Fruit fly (Drosophila melanogaster) whole organism, prepupa: ENCODE data around the gene Lamtor1.

Source experiments
- Blimp-1 ChIP-seq: fragments of 200-800 bp; sonication (Bioruptor generic); optimal IDR thresholded peaks from 3 replicates; lab custom pipeline; 2017; ENCODE audit warnings: missing biosample characterization, missing genetic modification characterization, mild to moderate bottlenecking, moderate library complexity, missing genetic modification reagents
- CG11294 ChIP-seq: fragments of 200-800 bp; sonication (Bioruptor generic); IDR thresholded peaks from 2 replicates; pipeline ENCODE4 v1.3.6; 2022; ENCODE audit warnings: missing biosample characterization, missing genetic modification characterization
- CG11762 ChIP-seq: fragments of 200-800 bp; sonication (Bioruptor generic); optimal IDR thresholded peaks from 3 replicates; lab custom pipeline; 2016; ENCODE audit warnings: missing biosample characterization, missing genetic modification characterization; ENCODE audit not compliant: insufficient read depth
- CG11902 ChIP-seq: fragments of 200-800 bp; sonication (Bioruptor generic); optimal IDR thresholded peaks from 3 replicates; lab custom pipeline; 2016; ENCODE audit warnings: missing biosample characterization, missing genetic modification characterization
- CG15336 ChIP-seq: fragments of 200-800 bp; sonication (Bioruptor generic); IDR thresholded peaks from 2 replicates; pipeline ENCODE4 v1.3.6; 2022; ENCODE audit warnings: missing biosample characterization, missing genetic modification characterization
- CG3032 ChIP-seq: fragments of 200-800 bp; optimal IDR thresholded peaks from 2 replicates; lab custom pipeline; 2019; ENCODE audit warnings: missing biosample characterization, mild to moderate bottlenecking, missing genetic modification characterization, moderate library complexity
- CG31627 ChIP-seq: fragments of 200-800 bp; sonication (Bioruptor generic); optimal IDR thresholded peaks from 3 replicates; lab custom pipeline; 2016; ENCODE audit warnings: missing biosample characterization, missing genetic modification characterization
- CG34406 ChIP-seq: fragments of 200-800 bp; sonication (Bioruptor generic); optimal IDR thresholded peaks from 3 replicates; lab custom pipeline; 2016; ENCODE audit warnings: missing biosample characterization, missing genetic modification characterization
- CG3919 ChIP-seq: fragments of 200-800 bp; sonication (Bioruptor generic); optimal IDR thresholded peaks from 3 replicates; lab custom pipeline; 2016; ENCODE audit warnings: missing biosample characterization, missing genetic modification characterization
- CG4318 ChIP-seq: fragments of 200-800 bp; sonication (Bioruptor generic); optimal IDR thresholded peaks from 3 replicates; lab custom pipeline; 2017; ENCODE audit warnings: missing biosample characterization, mild to moderate bottlenecking, missing genetic modification characterization
- CG6792 ChIP-seq: fragments of 200-800 bp; sonication (Bioruptor generic); optimal IDR thresholded peaks from 3 replicates; lab custom pipeline; 2016; ENCODE audit warnings: missing biosample characterization, missing genetic modification characterization
- CG6808 ChIP-seq: fragments of 200-800 bp; sonication (Bioruptor generic); optimal IDR thresholded peaks from 3 replicates; lab custom pipeline; 2017; ENCODE audit warnings: missing biosample characterization, missing genetic modification characterization, mild to moderate bottlenecking, moderate library complexity, missing genetic modification reagents
- CG6854 ChIP-seq: fragments of 200-800 bp; sonication (Bioruptor generic); optimal IDR thresholded peaks from 2 replicates; lab custom pipeline; 2017; ENCODE audit warnings: missing biosample characterization, mild to moderate bottlenecking, missing genetic modification characterization
- CG8119 ChIP-seq: fragments of 200-800 bp; sonication (Bioruptor generic); IDR thresholded peaks from 3 replicates; pipeline ENCODE4 v1.3.6; 2022; ENCODE audit warnings: missing biosample characterization, missing genetic modification characterization
- CG9139 ChIP-seq: fragments of 200-800 bp; sonication (Bioruptor generic); optimal IDR thresholded peaks from 3 replicates; lab custom pipeline; 2017; ENCODE audit warnings: missing biosample characterization, mild to moderate bottlenecking, missing genetic modification characterization
- Eip93F ChIP-seq: fragments of 200-800 bp; sonication (Bioruptor generic); optimal IDR thresholded peaks from 2 replicates; lab custom pipeline; 2016; ENCODE audit warnings: missing biosample characterization, mild to moderate bottlenecking, missing genetic modification characterization
- Gug ChIP-seq: fragments of 200-800 bp; sonication (Bioruptor generic); IDR thresholded peaks from 2 replicates; pipeline ENCODE4 v1.3.6; 2022; ENCODE audit warnings: missing biosample characterization, missing genetic modification characterization
- Hr4 ChIP-seq: fragments of 200-800 bp; sonication (Bioruptor generic); optimal IDR thresholded peaks from 3 replicates; lab custom pipeline; 2016; ENCODE audit warnings: missing biosample characterization, missing genetic modification characterization
- OdsH ChIP-seq: fragments of 200-800 bp; sonication (Bioruptor generic); optimal IDR thresholded peaks from 3 replicates; lab custom pipeline; 2016; ENCODE audit warnings: missing biosample characterization, missing genetic modification characterization
- Sox14 ChIP-seq: fragments of 200-800 bp; sonication (Bioruptor generic); optimal IDR thresholded peaks from 3 replicates; lab custom pipeline; 2016; ENCODE audit warnings: missing biosample characterization, missing genetic modification characterization
- achi ChIP-seq: fragments of 200-800 bp; sonication (Bioruptor generic); optimal IDR thresholded peaks from 3 replicates; lab custom pipeline; 2016; ENCODE audit warnings: missing biosample characterization, missing genetic modification characterization
- acj6 ChIP-seq: fragments of 200-800 bp; sonication (Bioruptor generic); optimal IDR thresholded peaks from 3 replicates; lab custom pipeline; 2016; ENCODE audit warnings: missing biosample characterization, missing genetic modification characterization
- dac ChIP-seq: fragments of 200-800 bp; sonication (Bioruptor generic); optimal IDR thresholded peaks from 2 replicates; lab custom pipeline; 2017; ENCODE audit warnings: missing biosample characterization, mild to moderate bottlenecking, missing genetic modification characterization
- dsx ChIP-seq: fragments of 200-800 bp; optimal IDR thresholded peaks from 3 replicates; lab custom pipeline; 2019; ENCODE audit warnings: missing biosample characterization, mild to moderate bottlenecking, missing genetic modification characterization, moderate library complexity; ENCODE audit not compliant: poor library complexity, severe bottlenecking
- eg ChIP-seq: fragments of 200-800 bp; sonication (Bioruptor generic); IDR thresholded peaks from 3 replicates; pipeline ENCODE4 v1.3.6; 2022; ENCODE audit warnings: missing biosample characterization, missing genetic modification characterization
- fd59A ChIP-seq: fragments of 200-800 bp; sonication (Bioruptor generic); optimal IDR thresholded peaks from 2 replicates; lab custom pipeline; 2017; ENCODE audit warnings: missing biosample characterization, mild to moderate bottlenecking, missing genetic modification characterization, missing genetic modification reagents
- fd85E ChIP-seq: fragments of 200-800 bp; sonication (Bioruptor generic); optimal IDR thresholded peaks from 3 replicates; lab custom pipeline; 2016; ENCODE audit warnings: missing biosample characterization, missing genetic modification characterization
- fkh ChIP-seq: fragments of 200-800 bp; sonication (Bioruptor generic); optimal IDR thresholded peaks from 3 replicates; lab custom pipeline; 2017; ENCODE audit warnings: missing biosample characterization, mild to moderate bottlenecking, missing genetic modification characterization, moderate library complexity
- spab ChIP-seq: fragments of 200-800 bp; sonication (Bioruptor generic); optimal IDR thresholded peaks from 2 replicates; lab custom pipeline; 2017; ENCODE audit warnings: missing biosample characterization, mild to moderate bottlenecking, missing genetic modification characterization, missing genetic modification reagents
- ss ChIP-seq, 2 experiments: fragments of 200-800 bp; sonication (Bioruptor generic); optimal IDR thresholded peaks; 2 replicates in 1 of 2; 3 replicates in 1 of 2; lab custom pipeline; 2017 to 2018; ENCODE audit warnings: mild to moderate bottlenecking in 2 of 2, missing biosample characterization in 2 of 2, missing genetic modification characterization in 2 of 2, moderate library complexity in 1 of 2

The Lamtor1 gene

DNA sequence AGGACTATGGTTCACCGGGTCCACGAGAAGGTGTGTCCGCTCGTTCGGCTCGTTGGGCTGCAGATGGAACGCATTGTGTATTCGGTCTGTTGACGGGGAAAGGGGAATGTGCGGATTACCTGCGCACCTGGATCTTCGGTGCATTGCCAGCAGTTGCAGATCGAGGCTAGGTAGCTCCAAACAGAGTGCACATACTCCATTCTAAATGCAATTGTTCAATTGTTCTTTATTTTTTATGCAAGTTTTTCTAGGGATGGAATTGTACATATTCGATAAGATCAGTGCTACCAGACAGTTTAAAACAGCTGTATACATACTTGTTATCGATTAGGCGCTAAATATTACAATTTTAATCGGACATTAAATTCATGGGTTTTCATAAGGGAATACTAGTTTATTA is at the start of gene Lamtor1:
Lamtor1 (minus strand) TSS at position 268 of the 400 bp plus-strand sequence.
- TF ChIP-seq CG6808 (GFP tag; lab: Kevin White, UChicago) (no peak), CG31627 (no peak), dac (GFP tag; lab: Kevin White, UChicago) (no peak)

DNA sequence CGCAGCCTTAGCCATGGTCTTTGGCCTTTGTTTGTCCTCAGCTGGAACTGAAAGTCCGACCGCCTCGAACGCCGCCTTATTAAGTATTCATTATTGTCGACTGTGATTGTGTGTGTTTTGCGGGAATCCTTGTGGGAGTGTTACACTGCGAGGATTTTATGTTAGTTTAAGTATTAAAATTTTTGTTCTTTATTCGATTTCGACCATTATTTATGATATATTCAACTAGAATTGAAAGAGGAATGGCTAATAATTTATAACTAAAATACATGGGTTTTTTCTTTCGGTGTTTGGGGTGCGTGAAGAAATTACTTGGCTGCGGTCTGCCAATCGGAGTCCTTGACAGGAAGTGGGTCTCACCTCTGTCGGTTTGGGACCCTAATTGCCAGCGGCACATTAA is 33.7 kb upstream of the Lamtor1 start:
- no peak for TF ChIP-seq CG9139 (GFP tag; lab: Kevin White, UChicago)
- TF ChIP-seq spab (GFP tag; lab: Kevin White, UChicago), result no peak
- no peak for TF ChIP-seq CG8119
- TF ChIP-seq CG6792 (GFP tag; lab: Kevin White, UChicago), result no peak
- TF ChIP-seq fd59A (GFP tag; lab: Kevin White, UChicago), result no peak
- TF ChIP-seq fd85E (GFP tag; lab: Kevin White, UChicago), result no peak
- no peak for TF ChIP-seq CG11762
- no peak for TF ChIP-seq Eip93F (GFP tag; lab: Kevin White, UChicago)
- no peak for TF ChIP-seq CG3032 (tag; lab: Kevin White, UChicago)
- no peak for TF ChIP-seq CG11294 (GFP tag; lab: Robert Waterston, UW)
- TF ChIP-seq Sox14 (GFP tag; lab: Kevin White, UChicago), result no peak
- TF ChIP-seq Hr4 (GFP tag; lab: Kevin White, UChicago), result no peak
- TF ChIP-seq fkh, result no peak
- TF ChIP-seq CG11902 (GFP tag; lab: Kevin White, UChicago), result no peak
- no peak for TF ChIP-seq CG4318 (GFP tag; lab: Kevin White, UChicago)
- TF ChIP-seq CG6854, result no peak

DNA sequence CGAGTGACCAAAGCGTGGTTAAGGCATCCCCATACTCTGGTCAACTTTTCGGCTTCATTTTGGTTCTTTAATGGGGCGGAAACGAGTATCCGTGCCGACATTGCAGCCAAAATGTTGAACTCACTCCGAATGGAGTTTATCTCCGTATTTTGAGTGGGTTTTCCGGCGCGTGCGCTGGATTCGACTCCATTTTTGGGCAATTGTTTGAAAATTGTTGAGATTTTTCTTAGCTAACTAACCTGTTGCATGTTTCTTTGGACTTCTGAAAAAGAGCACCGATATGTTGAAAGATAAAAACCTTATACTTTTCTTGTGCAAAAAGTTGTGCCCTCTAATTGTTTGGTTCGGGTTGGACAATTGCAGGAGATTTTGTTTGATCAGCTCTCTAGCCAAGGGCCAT is 7.8 kb upstream of the Lamtor1 start:
- no peak for TF ChIP-seq CG11762
- no peak for TF ChIP-seq fkh
- TF ChIP-seq Blimp-1 (GFP tag; lab: Kevin White, UChicago), result no peak
- no peak for TF ChIP-seq CG15336 (GFP tag; lab: Robert Waterston, UW)
- TF ChIP-seq Gug (GFP tag; lab: Robert Waterston, UW), result no peak
- TF ChIP-seq CG3919 (GFP tag; lab: Kevin White, UChicago), result no peak
- TF ChIP-seq dsx (GFP tag; lab: Kevin White, UChicago), result no peak
- TF ChIP-seq CG31627, result no peak
- TF ChIP-seq achi (GFP tag; lab: Kevin White, UChicago), result no peak
- TF ChIP-seq CG8119, result no peak
- TF ChIP-seq CG6854, result no peak
- TF ChIP-seq CG9139 (GFP tag; lab: Kevin White, UChicago), result no peak

DNA sequence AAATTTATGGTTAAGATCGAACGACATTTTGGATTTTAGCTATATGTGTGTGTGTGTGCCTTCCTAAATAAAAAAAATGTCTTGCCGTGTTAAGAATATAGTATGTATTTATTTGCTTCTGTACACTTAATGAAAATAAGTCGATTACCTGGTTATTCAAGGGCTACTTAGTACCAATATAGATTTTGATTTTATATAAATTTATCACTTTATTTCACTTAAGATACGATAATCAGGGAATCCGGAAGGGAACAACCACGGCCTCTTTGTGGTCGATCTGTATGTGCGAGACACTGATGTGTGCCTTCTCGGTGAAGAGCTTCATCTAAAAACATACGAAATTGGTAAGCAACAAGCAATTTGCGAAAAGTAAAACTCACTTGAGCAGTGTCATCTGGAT is 1.1 kb downstream of the Lamtor1 start, which contains the start of gene CG14183:
CG14183 (minus strand) TSS at position 101 of the 400 bp plus-strand sequence.
- TF ChIP-seq acj6 (GFP tag; lab: Kevin White, UChicago) (no peak), ss (GFP tag; optimal IDR thresholded peaks at IDR 0.05; lab: Kevin White, UChicago) (no peak), CG8119 (no peak), OdsH (no peak), CG4318 (GFP tag; lab: Kevin White, UChicago) (no peak), CG6808 (GFP tag; lab: Kevin White, UChicago) (no peak), CG34406 (GFP tag; lab: Kevin White, UChicago) (no peak), dac (GFP tag; lab: Kevin White, UChicago) (no peak)

DNA sequence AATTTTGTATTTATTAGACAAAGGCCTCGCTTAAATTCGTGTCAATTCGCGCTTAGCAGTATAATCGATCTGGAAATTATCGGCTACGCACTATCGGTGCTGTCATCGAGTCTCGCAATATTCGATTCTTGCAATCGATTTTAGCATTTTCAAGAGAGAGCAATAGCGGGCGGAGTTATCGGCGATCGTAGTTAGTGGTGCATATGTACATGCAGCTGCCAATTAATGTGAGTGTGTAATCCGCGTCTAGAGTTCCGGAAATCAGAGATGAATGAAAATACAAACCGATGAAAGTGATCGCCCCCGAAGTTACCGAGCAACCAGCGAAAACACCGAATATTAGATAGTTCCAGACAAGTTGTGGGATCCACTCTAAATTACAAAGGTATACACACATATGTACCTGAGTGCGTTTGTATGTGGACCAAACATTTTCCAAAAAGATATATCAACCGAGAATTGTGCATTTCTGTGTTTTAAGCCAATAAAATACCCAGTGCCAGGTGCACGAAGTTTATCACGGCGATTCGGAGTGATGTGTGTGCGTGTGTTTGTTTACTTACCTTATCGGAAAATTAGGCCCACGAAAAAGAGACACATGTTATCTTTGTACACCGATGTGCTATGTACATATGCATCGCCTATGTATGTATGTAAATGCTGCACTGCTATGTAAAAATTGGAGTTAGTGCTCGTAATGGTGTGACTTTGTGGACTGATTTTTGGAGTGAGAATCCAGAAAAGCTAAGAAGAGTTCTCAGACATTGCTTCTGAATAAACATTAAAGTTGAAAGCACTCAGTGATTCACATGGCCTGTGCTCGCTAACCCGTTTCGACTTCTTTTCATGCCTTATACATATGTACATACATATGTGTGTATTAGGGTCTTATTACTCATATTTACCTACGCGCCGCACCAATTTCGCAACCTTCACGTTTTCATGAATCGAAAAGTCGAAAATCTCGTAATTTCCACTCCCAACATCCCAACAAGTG is 22.3 kb downstream of the Lamtor1 start:
- TF ChIP-seq eg (GFP tag; lab: Robert Waterston, UW) (no peak), fkh (peak; percentile 87)
